Worm (Caenorhabditis elegans): ENCODE results near the gene aagr-1.

DNA sequence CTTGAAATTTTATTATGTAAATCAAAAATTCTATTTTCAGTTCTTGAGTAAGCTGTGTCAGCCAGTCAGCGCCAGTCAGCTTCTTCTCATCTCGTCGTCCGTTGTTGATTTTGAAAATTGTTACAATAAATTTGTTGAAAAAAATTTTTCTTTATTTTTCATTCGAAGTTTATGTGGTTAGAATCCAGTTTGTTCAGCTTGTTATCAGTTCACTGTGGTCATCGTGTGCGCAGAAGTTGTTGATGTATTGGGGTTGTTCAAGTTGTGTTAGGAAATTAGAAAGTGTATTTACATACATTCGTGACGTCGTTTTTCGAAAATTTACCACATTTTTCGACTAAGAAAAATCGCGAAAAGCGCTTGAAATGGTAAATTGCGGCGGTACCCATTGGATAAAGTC is 31.5 kb downstream of the aagr-1 start:
- TF ChIP-seq ref-1 (GFP tag; conservative IDR thresholded peaks at IDR 0.05) (no peak), flt-1 (GFP tag; IDR thresholded peaks at IDR 0.05) (no peak), T22C8.4 (GFP tag; IDR thresholded peaks at IDR 0.05) (no peak)

Data from whole organism, midembryonic.